Comparison of ENCODE assay signal across 5 fruit fly cellular contexts in genomic region chr3L:10525641-10526382, dm6.
TF ChIP-seq lines count a peak whose summit lies in the region.

No protein-coding gene starts in this region.

- TF ChIP-seq CTCF in whole organism, embryonic (GFP tag; optimal IDR thresholded peaks at IDR 0.05; lab: Kevin White, UChicago), result no peak

TF ChIP-seq in whole organism, adult, 20 proteins besides CTCF, POLR2A, EP300 and RAD21:
- TF ChIP-seq tj (GFP tag; optimal IDR thresholded peaks at IDR 0.05; lab: Kevin White, UChicago) (peak; percentile 38), CG1620 (GFP tag; optimal IDR thresholded peaks at IDR 0.05; lab: Kevin White, UChicago) (no peak), Mnt (GFP tag; optimal IDR thresholded peaks at IDR 0.05; lab: Kevin White, UChicago) (no peak), CG11617 (GFP tag; optimal IDR thresholded peaks at IDR 0.05; lab: Kevin White, UChicago) (no peak)

TF ChIP-seq in whole organism, embryonic, 481 proteins besides CTCF, POLR2A, EP300 and RAD21 (continues in another document):
- no peak for TF ChIP-seq CG16863 (GFP tag; optimal IDR thresholded peaks at IDR 0.05; lab: Kevin White, UChicago)
- TF ChIP-seq amos (GFP tag; IDR thresholded peaks at IDR 0.05; lab: Robert Waterston, UW; ENCODE audit: partially characterized antibody), result no peak
- peak; percentile 9 for TF ChIP-seq CG2202 (tag; optimal IDR thresholded peaks at IDR 0.05; lab: Kevin White, UChicago)
- TF ChIP-seq Abd-B (GFP tag; optimal IDR thresholded peaks at IDR 0.05; lab: Kevin White, UChicago), result no peak
- no peak for TF ChIP-seq CG14014 (GFP tag; IDR thresholded peaks at IDR 0.05; lab: Robert Waterston, UW)
- no peak for TF ChIP-seq pzg (GFP tag; optimal IDR thresholded peaks at IDR 0.05; lab: Kevin White, UChicago)
- no peak for TF ChIP-seq CG11398 (GFP tag; optimal IDR thresholded peaks at IDR 0.05; lab: Kevin White, UChicago)
- no peak for TF ChIP-seq Max (GFP tag; optimal IDR thresholded peaks at IDR 0.05; lab: Kevin White, UChicago)
- TF ChIP-seq CG2712 (tag; optimal IDR thresholded peaks at IDR 0.05; lab: Kevin White, UChicago), result peak; percentile 56
- no peak for TF ChIP-seq Fer2 (tag; optimal IDR thresholded peaks at IDR 0.05; lab: Kevin White, UChicago)
- TF ChIP-seq Antp (GFP tag; optimal IDR thresholded peaks at IDR 0.05; lab: Kevin White, UChicago), result no peak
- no peak for TF ChIP-seq ash1 (GFP tag; optimal IDR thresholded peaks at IDR 0.05; lab: Kevin White, UChicago)
- no peak for TF ChIP-seq ems (GFP tag; optimal IDR thresholded peaks at IDR 0.05; lab: Kevin White, UChicago)
- no peak for TF ChIP-seq YL-1 (GFP tag; optimal IDR thresholded peaks at IDR 0.05; lab: Kevin White, UChicago)
- TF ChIP-seq gsb-n (tag; optimal IDR thresholded peaks at IDR 0.05; lab: Kevin White, UChicago), result peak; percentile 12
- TF ChIP-seq gro (GFP tag; optimal IDR thresholded peaks at IDR 0.05; lab: Kevin White, UChicago), result no peak
- no peak for TF ChIP-seq CG10147 (GFP tag; optimal IDR thresholded peaks at IDR 0.05; lab: Kevin White, UChicago)
- TF ChIP-seq Opbp (GFP tag; IDR thresholded peaks at IDR 0.05; lab: Robert Waterston, UW; ENCODE audit: partially characterized antibody), result no peak
- TF ChIP-seq CG14860 (GFP tag; IDR thresholded peaks at IDR 0.05; lab: Robert Waterston, UW; ENCODE audit: partially characterized antibody), result no peak
- TF ChIP-seq Nf-YA (GFP tag; IDR thresholded peaks at IDR 0.05; lab: Robert Waterston, UW), result no peak
- TF ChIP-seq Ravus (GFP tag; IDR thresholded peaks at IDR 0.05; lab: Robert Waterston, UW), result no peak
- no peak for TF ChIP-seq Dbx (GFP tag; IDR thresholded peaks at IDR 0.05; lab: Robert Waterston, UW)
- TF ChIP-seq Sin3A (optimal IDR thresholded peaks at IDR 0.05; lab: Kevin White, UChicago), result no peak

TF ChIP-seq in whole organism, prepupa, 60 proteins besides CTCF, POLR2A, EP300 and RAD21 (continues in another document):
- TF ChIP-seq esn (GFP tag; optimal IDR thresholded peaks at IDR 0.05; lab: Kevin White, UChicago) (peak; percentile 12), achi (GFP tag; optimal IDR thresholded peaks at IDR 0.05; lab: Kevin White, UChicago) (peak; percentile 35), CG6163 (GFP tag; IDR thresholded peaks at IDR 0.05; lab: Robert Waterston, UW) (0 out of 3 replicates have a peak, but pooled peaks have one; percentile 9), Hr39 (GFP tag; optimal IDR thresholded peaks at IDR 0.05; lab: Kevin White, UChicago) (no peak), CG10631 (GFP tag; optimal IDR thresholded peaks at IDR 0.05; lab: Kevin White, UChicago) (peak; percentile 31), CG3919 (GFP tag; optimal IDR thresholded peaks at IDR 0.05; lab: Kevin White, UChicago) (peak; percentile 4), CG4318 (GFP tag; optimal IDR thresholded peaks at IDR 0.05; lab: Kevin White, UChicago) (no peak), Ets96B (tag; optimal IDR thresholded peaks at IDR 0.05; lab: Kevin White, UChicago) (peak; percentile 58), fd85E (GFP tag; optimal IDR thresholded peaks at IDR 0.05; lab: Kevin White, UChicago) (no peak), Smox (GFP tag; optimal IDR thresholded peaks at IDR 0.05; lab: Kevin White, UChicago) (peak; percentile 25), Sox102F (GFP tag; optimal IDR thresholded peaks at IDR 0.05; lab: Kevin White, UChicago) (peak; percentile 16), acj6 (GFP tag; optimal IDR thresholded peaks at IDR 0.05; lab: Kevin White, UChicago) (peak; percentile 42), salr (GFP tag; optimal IDR thresholded peaks at IDR 0.05; lab: Kevin White, UChicago) (no peak), CG6808 (GFP tag; optimal IDR thresholded peaks at IDR 0.05; lab: Kevin White, UChicago) (no peak), CG11762 (GFP tag; optimal IDR thresholded peaks at IDR 0.05; lab: Kevin White, UChicago; ENCODE audit: insufficient read depth) (no peak), svp (GFP tag; lab: Kevin White, UChicago) (peak; percentile 53), CG34406 (GFP tag; optimal IDR thresholded peaks at IDR 0.05; lab: Kevin White, UChicago) (peak; percentile 35), CG8119 (GFP tag; IDR thresholded peaks at IDR 0.05; lab: Robert Waterston, UW) (no peak), topi (GFP tag; optimal IDR thresholded peaks at IDR 0.05; lab: Kevin White, UChicago) (peak; percentile 21), OdsH (GFP tag; optimal IDR thresholded peaks at IDR 0.05; lab: Kevin White, UChicago) (peak; percentile 7), CG16779 (tag; optimal IDR thresholded peaks at IDR 0.05; lab: Kevin White, UChicago) (no peak), dsx (GFP tag; optimal IDR thresholded peaks at IDR 0.05; lab: Kevin White, UChicago; ENCODE audit: poor library complexity, severe bottlenecking) (peak; percentile 35)

TF ChIP-seq in whole organism, pupa, 21 proteins besides CTCF, POLR2A, EP300 and RAD21:
- TF ChIP-seq CG9948 (tag; optimal IDR thresholded peaks at IDR 0.05; lab: Kevin White, UChicago), result peak; percentile 42
- peak; percentile 28 for TF ChIP-seq CG15710 (tag; optimal IDR thresholded peaks at IDR 0.05; lab: Kevin White, UChicago)
- peak; percentile 69 for TF ChIP-seq CG8159 (tag; optimal IDR thresholded peaks at IDR 0.05; lab: Kevin White, UChicago)
- TF ChIP-seq Pif1B (GFP tag; optimal IDR thresholded peaks at IDR 0.05; lab: Kevin White, UChicago), result no peak
- 0 out of 3 replicates have a peak, but pooled peaks have one; percentile 8 for TF ChIP-seq CG4496 (GFP tag; IDR thresholded peaks at IDR 0.05; lab: Robert Waterston, UW)
- peak; percentile 0 for TF ChIP-seq Pif1A (GFP tag; optimal IDR thresholded peaks at IDR 0.05; lab: Kevin White, UChicago)
- TF ChIP-seq CG34367 (tag; optimal IDR thresholded peaks at IDR 0.05; lab: Kevin White, UChicago), result peak; percentile 50
- no peak for TF ChIP-seq CG10348 (GFP tag; IDR thresholded peaks at IDR 0.05; lab: Robert Waterston, UW)
- TF ChIP-seq CG17806 (tag; optimal IDR thresholded peaks at IDR 0.05; lab: Kevin White, UChicago), result peak; percentile 59
- TF ChIP-seq CG8301 (tag; optimal IDR thresholded peaks at IDR 0.05; lab: Kevin White, UChicago), result no peak
- no peak for TF ChIP-seq rn (GFP tag; IDR thresholded peaks at IDR 0.05; lab: Robert Waterston, UW)

TF ChIP-seq in whole organism, wandering third instar larva, 38 proteins besides CTCF, POLR2A, EP300 and RAD21:
- TF ChIP-seq dmrt93B (GFP tag; optimal IDR thresholded peaks at IDR 0.05; lab: Kevin White, UChicago), result no peak
- TF ChIP-seq rgr (GFP tag; optimal IDR thresholded peaks at IDR 0.05; lab: Kevin White, UChicago), result peak; percentile 17
- TF ChIP-seq h (GFP tag; optimal IDR thresholded peaks at IDR 0.05; lab: Kevin White, UChicago), result peak; percentile 11
- peak; percentile 13 for TF ChIP-seq OdsH (GFP tag; optimal IDR thresholded peaks at IDR 0.05; lab: Kevin White, UChicago)
- peak in 1 of 2 experiments; percentile 1 for TF ChIP-seq foxo (GFP tag; optimal IDR thresholded peaks at IDR 0.05; lab: Kevin White, UChicago)
- no peak for TF ChIP-seq CrebA (GFP tag; optimal IDR thresholded peaks at IDR 0.05; lab: Kevin White, UChicago; ENCODE audit: borderline replicate concordance)
- peak; percentile 9 for TF ChIP-seq HLH106 (tag; optimal IDR thresholded peaks at IDR 0.05; lab: Kevin White, UChicago)
